Worm (Caenorhabditis elegans) whole organism, midembryonic: ENCODE data around the gene ulp-4.

Source experiments
- T22C8.4 ChIP-seq: fragments of 200-800 bp; sonication (Bioruptor generic); IDR thresholded peaks from 2 replicates; pipeline ENCODE4 v1.3.6; 2022; ENCODE audit warnings: missing genetic modification characterization, missing compliant biosample characterization
- cog-1 ChIP-seq: sonication (generic microtip); optimal IDR thresholded peaks from 2 replicates; lab custom pipeline; 2016; ENCODE audit warnings: missing genetic modification characterization, missing compliant biosample characterization
- flt-1 ChIP-seq: fragments of 200-800 bp; sonication (Bioruptor generic); IDR thresholded peaks from 2 replicates; pipeline ENCODE4 v1.3.6; 2022; ENCODE audit warnings: missing genetic modification characterization, missing compliant biosample characterization
- klf-2 ChIP-seq: fragments of 200-800 bp; sonication (Bioruptor generic); conservative IDR thresholded peaks from 2 replicates; pipeline ENCODE4 v1.3.6; 2022; ENCODE audit warnings: missing genetic modification reagents, missing genetic modification characterization, missing compliant biosample characterization
- med-1 ChIP-seq: sonication (generic microtip); optimal IDR thresholded peaks from 2 replicates; lab custom pipeline; 2017; ENCODE audit warnings: missing genetic modification characterization, mild to moderate bottlenecking, missing compliant biosample characterization, antibody characterized with exemption, missing genetic modification reagents; ENCODE audit not compliant: insufficient read depth
- ref-1 ChIP-seq: fragments of 200-800 bp; sonication (Bioruptor generic); conservative IDR thresholded peaks from 2 replicates; pipeline ENCODE4 v1.3.6; 2022; ENCODE audit warnings: missing genetic modification reagents, missing genetic modification characterization, missing compliant biosample characterization
- tab-1 ChIP-seq: fragments of 200-800 bp; sonication (Bioruptor generic); IDR thresholded peaks from 2 replicates; pipeline ENCODE4 v1.3.6; 2022; ENCODE audit warnings: missing genetic modification characterization, missing compliant biosample characterization
- ztf-23 ChIP-seq: fragments of 200-800 bp; sonication (Bioruptor generic); IDR thresholded peaks from 2 replicates; pipeline ENCODE4 v1.3.6; 2022; ENCODE audit warnings: missing genetic modification reagents, missing genetic modification characterization, missing compliant biosample characterization
- ztf-29 ChIP-seq: fragments of 200-800 bp; sonication (Bioruptor generic); IDR thresholded peaks from 2 replicates; pipeline ENCODE4 v1.3.6; 2022; ENCODE audit warnings: missing genetic modification reagents, missing genetic modification characterization, missing compliant biosample characterization

ulp-4 gene

DNA sequence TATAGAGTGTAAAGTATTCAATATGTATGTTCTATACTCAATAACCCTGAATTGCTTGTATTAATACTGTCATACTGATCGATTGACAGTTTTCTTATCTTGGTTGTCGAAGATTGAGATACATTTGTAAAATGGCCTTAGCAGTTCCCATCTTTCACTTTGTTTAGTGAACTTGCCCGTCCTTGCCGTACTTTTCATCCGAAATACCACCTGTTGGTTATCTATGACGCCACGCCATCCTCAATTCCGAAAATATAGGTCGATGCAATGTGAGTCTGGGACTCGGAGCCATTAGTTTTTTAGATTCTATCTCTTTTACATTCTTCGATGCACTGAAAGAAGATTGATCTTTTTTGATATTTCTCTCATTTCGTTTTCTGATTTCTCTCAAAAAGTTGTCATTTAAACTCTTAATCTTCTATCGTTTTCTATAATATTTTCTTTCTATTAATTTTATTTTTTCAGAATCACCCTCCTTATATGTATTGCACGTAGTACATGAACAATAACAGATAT, at the start of gene ulp-4:
Gene ulp-4, plus strand, starts transcription at position 466 of the 516 bp plus-strand sequence.
- no peak for TF ChIP-seq tab-1 (GFP tag; lab: Robert Waterston, UW)
- no peak for TF ChIP-seq klf-2

- TF ChIP-seq klf-2 (no peak), med-1 (no peak), tab-1 (GFP tag; lab: Robert Waterston, UW) (no peak), cog-1 (tag; lab: Kevin White, UChicago) (no peak), flt-1 (GFP tag; lab: Robert Waterston, UW) (no peak), ztf-29 (GFP tag; lab: Robert Waterston, UW) (no peak), ztf-23 (GFP tag; lab: Robert Waterston, UW) (no peak), ref-1 (GFP tag; lab: Robert Waterston, UW) (no peak), T22C8.4 (no peak)
These were observed 43.0 kb upstream of the ulp-4 start, which contains the start of gene K02C4.3 for ce11 chrII:8086803-8087202. Gene K02C4.3 (minus strand): TSS chrII:8086853.

DNA sequence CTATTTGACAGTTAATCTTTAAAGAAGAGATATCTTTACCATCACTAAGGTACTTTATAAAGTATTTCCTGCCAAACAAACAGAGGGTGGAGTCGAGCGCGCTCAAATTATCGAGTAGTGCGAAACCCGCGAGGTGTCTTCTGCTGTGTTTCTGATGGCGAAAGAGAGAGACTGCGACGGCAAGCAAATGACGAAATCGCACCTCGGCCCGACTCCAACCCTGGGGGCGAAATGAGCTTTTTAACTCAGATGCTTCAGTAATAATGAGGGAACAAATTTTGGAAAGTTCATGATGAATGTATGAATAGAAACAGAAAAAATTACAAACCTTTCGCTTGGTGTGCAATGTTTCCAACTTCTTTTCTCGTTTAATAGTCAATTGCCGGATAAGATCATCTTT, 38.2 kb upstream of the ulp-4 start:
- TF ChIP-seq T22C8.4, result no peak
- no peak for TF ChIP-seq ztf-29 (GFP tag; lab: Robert Waterston, UW)
- TF ChIP-seq ztf-23 (GFP tag; lab: Robert Waterston, UW), result no peak
- TF ChIP-seq klf-2, result no peak

DNA sequence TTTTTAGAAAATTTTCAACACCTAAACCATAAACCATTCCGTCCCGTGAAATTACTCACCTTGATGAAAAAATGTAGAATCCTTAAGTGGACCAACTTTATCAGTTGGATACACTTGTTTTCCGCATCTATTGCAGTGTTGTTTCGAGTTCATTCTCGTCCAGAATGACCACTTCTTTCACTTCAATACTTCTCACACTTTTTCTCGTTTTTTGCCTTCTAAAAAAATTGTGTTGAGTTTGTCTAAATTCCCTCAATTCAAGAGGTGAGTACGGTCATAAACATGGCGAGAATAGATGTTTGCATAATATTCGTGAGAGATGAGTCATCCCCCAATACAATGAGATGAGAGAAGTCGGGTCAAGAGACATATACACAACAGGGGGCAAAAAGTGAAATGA, 37.2 kb upstream of the ulp-4 start, which contains the start of gene ltd-1:
Gene ltd-1, minus strand, starts transcription at position 218 of the 400 bp plus-strand sequence.
- no peak for TF ChIP-seq flt-1 (GFP tag; lab: Robert Waterston, UW)
- TF ChIP-seq ztf-23 (GFP tag; lab: Robert Waterston, UW), result no peak
- TF ChIP-seq ztf-29 (GFP tag; lab: Robert Waterston, UW), result no peak
- TF ChIP-seq T22C8.4, result no peak
- no peak for TF ChIP-seq cog-1 (tag; lab: Kevin White, UChicago)
- no peak for TF ChIP-seq tab-1 (GFP tag; lab: Robert Waterston, UW)
- no peak for TF ChIP-seq med-1
- TF ChIP-seq ref-1 (GFP tag; lab: Robert Waterston, UW), result no peak
- TF ChIP-seq klf-2, result no peak

ce11 chrII:8093283-8093682, 36.5 kb upstream of the ulp-4 start:
- no peak for TF ChIP-seq ref-1 (GFP tag; lab: Robert Waterston, UW)
- no peak for TF ChIP-seq ztf-23 (GFP tag; lab: Robert Waterston, UW)
- no peak for TF ChIP-seq T22C8.4
- TF ChIP-seq flt-1 (GFP tag; lab: Robert Waterston, UW), result no peak
- TF ChIP-seq tab-1 (GFP tag; lab: Robert Waterston, UW), result no peak
- no peak for TF ChIP-seq cog-1 (tag; lab: Kevin White, UChicago)
- TF ChIP-seq med-1, result no peak

- TF ChIP-seq ztf-23 (GFP tag; lab: Robert Waterston, UW) (no peak), cog-1 (tag; lab: Kevin White, UChicago) (no peak), flt-1 (GFP tag; lab: Robert Waterston, UW) (no peak), ref-1 (GFP tag; lab: Robert Waterston, UW) (no peak), T22C8.4 (no peak), klf-2 (no peak), ztf-29 (GFP tag; lab: Robert Waterston, UW) (no peak), med-1 (no peak), tab-1 (GFP tag; lab: Robert Waterston, UW) (no peak)
These were observed 35.8 kb upstream of the ulp-4 start for ce11 chrII:8093914-8094313.

DNA sequence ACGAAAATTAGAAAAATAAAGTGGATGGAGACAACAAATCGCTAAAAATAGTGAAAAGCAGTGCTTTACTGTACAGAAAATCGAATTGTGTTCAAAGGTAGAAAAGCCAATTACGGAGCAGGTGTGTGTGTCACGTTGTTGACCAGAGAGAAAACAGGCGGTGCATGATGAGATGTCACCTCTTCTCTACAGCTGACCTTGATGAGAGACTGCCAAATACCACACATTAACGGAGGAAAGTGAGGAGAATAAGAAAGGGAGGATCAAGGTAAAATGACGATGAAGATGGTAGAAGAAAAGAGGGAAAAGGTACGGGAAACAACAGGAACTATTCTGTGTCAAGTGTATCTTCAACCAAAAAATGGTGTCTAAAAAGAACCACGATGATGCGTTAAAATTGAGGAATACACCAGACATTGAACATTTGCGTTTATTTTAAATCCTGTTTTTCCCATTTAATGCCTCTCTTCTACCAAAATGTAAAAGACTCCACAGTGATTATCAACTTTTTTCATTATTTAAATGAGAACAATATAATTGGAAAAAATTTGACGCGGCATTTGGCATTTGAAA, 30.5 kb upstream of the ulp-4 start:
- no peak for TF ChIP-seq ztf-23 (GFP tag; lab: Robert Waterston, UW)
- no peak for TF ChIP-seq T22C8.4
- no peak for TF ChIP-seq ztf-29 (GFP tag; lab: Robert Waterston, UW)
- no peak for TF ChIP-seq klf-2

DNA sequence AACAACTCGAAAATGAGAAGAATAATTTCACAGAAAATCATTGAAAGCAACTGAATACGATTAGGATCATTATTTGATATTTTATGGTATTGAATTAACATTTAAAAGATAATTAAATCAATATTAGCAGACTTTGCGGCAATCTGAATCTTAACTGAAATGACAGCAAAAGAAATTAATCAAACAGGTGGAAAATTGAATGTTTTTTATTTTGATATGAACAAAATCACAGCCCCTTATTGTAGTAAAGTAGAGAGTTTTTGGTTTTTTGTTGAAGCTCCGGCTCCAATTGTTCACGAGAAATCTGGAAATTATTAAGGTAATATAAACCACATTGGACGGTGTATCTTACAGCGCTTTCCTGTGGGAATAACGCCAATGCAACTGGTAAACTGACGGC, 27.7 kb upstream of the ulp-4 start, which contains the start of gene sre-2:
Gene sre-2, minus strand, starts transcription at position 101 of the 400 bp plus-strand sequence.
- TF ChIP-seq tab-1 (GFP tag; lab: Robert Waterston, UW) (no peak), T22C8.4 (no peak), ztf-23 (GFP tag; lab: Robert Waterston, UW) (no peak), ref-1 (GFP tag; lab: Robert Waterston, UW) (no peak), med-1 (no peak), flt-1 (GFP tag; lab: Robert Waterston, UW) (no peak), cog-1 (tag; lab: Kevin White, UChicago) (no peak), klf-2 (no peak), ztf-29 (GFP tag; lab: Robert Waterston, UW) (no peak)

DNA sequence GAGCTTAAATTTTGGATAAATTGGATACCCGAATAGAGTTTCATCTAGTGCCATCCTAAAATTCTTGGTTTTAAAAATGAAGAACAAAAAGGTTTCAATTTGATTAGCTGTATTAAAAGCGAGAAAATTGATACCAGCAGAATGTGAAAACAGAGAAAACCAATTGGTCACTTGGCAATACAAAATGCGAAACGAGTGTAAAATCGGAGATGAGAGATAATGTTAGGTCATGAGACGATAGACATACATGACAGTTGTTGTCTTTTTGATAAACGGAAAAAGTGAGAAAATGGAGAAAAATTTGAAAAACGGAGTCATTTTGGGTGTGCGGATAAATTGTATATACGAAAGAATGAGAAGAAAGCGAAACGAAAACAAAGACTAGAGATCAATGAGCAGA, 24.8 kb upstream of the ulp-4 start, which contains the start of gene sfxn-5:
Gene sfxn-5, minus strand, starts transcription at position 55 of the 400 bp plus-strand sequence.
- no peak for TF ChIP-seq ztf-23 (GFP tag; lab: Robert Waterston, UW)
- no peak for TF ChIP-seq T22C8.4
- no peak for TF ChIP-seq med-1
- no peak for TF ChIP-seq flt-1 (GFP tag; lab: Robert Waterston, UW)
- no peak for TF ChIP-seq ztf-29 (GFP tag; lab: Robert Waterston, UW)

DNA sequence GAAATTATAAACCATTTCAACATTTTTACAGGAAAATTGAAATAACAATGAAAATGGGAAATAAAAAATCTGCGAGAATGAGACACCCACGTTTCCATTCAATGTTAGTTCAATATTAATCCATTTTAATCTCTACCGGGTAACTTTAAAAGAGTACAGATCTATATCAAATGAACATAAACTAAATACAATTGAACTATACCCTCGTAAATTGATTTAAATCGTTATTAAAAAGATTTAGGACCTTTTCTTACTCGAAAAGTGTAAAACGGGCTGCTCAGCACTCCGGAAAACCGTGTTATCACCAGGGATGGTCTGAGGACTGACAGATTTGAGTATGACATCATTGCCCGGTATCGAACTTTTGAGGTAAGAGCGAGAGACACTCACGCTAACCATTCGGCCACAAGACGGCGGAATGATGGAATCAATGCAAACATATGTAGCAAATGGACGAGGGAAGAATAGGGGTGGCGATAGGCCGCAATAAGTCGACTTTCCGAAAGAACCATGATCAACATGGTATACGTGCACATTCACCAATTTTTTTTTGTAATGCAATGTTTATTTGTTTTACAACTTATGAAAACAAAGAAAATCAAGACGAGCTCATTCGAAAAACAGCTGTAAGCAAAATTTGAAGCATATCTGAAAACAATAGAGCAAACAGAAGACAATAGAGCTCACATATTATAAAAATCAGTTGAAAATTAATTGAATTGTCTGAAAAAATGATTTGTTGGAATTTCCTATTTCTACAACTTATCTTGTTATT, 22.7 kb upstream of the ulp-4 start, which contains the start of the genes chst-1 and C41C4.9:
Gene chst-1, minus strand, starts transcription at position 51 of the 775 bp plus-strand sequence.
Gene C41C4.9, plus strand, starts transcription at position 725 of the 775 bp plus-strand sequence.
- TF ChIP-seq tab-1 (GFP tag; lab: Robert Waterston, UW), result peak; percentile 97
- TF ChIP-seq klf-2, result no peak; the same call in 1 of the 2 replicates
- TF ChIP-seq T22C8.4, result peak; percentile 94
- TF ChIP-seq med-1, result peak; percentile 87
- peak; percentile 89 for TF ChIP-seq ref-1 (GFP tag; lab: Robert Waterston, UW)
- peak; percentile 94 for TF ChIP-seq ztf-23 (GFP tag; lab: Robert Waterston, UW)
- peak; percentile 97 for TF ChIP-seq flt-1 (GFP tag; lab: Robert Waterston, UW)
- TF ChIP-seq cog-1 (tag; lab: Kevin White, UChicago), result peak; percentile 82
- TF ChIP-seq ztf-29 (GFP tag; lab: Robert Waterston, UW), result peak; percentile 92
